Fruit fly (Drosophila melanogaster) whole organism, embryonic: Measurements from ENCODE around the gene lectin-21Ca.

Experiments used
- CG15601 ChIP-seq: fragments of 200-800 bp; sonication (Bioruptor generic); optimal IDR thresholded peaks from 3 replicates; lab custom pipeline; 2019; ENCODE audit warnings: missing biosample characterization, mild to moderate bottlenecking, missing genetic modification characterization, moderate library complexity
- CG6854 ChIP-seq: fragments of 200-800 bp; sonication (Bioruptor generic); optimal IDR thresholded peaks from 3 replicates; lab custom pipeline; 2017; ENCODE audit warnings: missing biosample characterization, mild to moderate bottlenecking, missing genetic modification characterization
- CG7271 ChIP-seq: fragments of 200-800 bp; sonication (Bioruptor generic); optimal IDR thresholded peaks from 2 replicates; lab custom pipeline; 2018; ENCODE audit warnings: missing biosample characterization, mild to moderate bottlenecking, missing genetic modification characterization, moderate library complexity
- Kr ChIP-seq: fragments of 200-800 bp; sonication (Bioruptor generic); optimal IDR thresholded peaks from 2 replicates; lab custom pipeline; 2017; ENCODE audit warnings: missing biosample characterization, mild to moderate bottlenecking, missing genetic modification characterization
- Tbp ChIP-seq: fragments of >200 bp; optimal IDR thresholded peaks from 2 replicates; lab custom pipeline; 2018; ENCODE audit warnings: missing biosample characterization, missing genetic modification characterization
- dmrt11E ChIP-seq: fragments of 200-800 bp; sonication (Bioruptor generic); optimal IDR thresholded peaks from 3 replicates; lab custom pipeline; 2018; ENCODE audit warnings: missing biosample characterization, mild to moderate bottlenecking, missing genetic modification characterization, moderate library complexity

DNA sequence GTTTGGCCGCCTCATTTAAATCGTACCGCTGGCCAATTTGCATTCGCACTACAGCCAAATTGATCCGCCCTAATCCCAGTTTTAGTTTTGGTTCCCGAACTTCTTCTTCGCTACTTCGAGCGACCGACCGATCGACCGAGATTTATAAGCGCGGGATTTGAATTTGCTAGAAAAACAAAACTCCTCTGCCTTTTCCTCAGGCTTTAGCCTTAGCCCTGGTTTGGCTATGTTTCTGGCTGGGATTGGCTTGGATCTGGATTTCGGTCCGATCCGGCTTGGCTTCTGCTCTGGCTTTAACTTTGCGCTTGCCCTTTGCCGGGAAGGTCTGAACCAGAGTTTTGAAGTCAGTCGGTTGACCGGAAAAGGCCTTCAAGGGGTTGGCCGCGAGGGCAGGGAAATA, 22.6 kb upstream of the lectin-21Ca start:
- TF ChIP-seq dmrt11E (tag; lab: Kevin White, UChicago), result no peak
- TF ChIP-seq CG6854, result no peak
- TF ChIP-seq Kr (GFP tag; lab: Kevin White, UChicago), result no peak
- TF ChIP-seq CG7271 (tag; lab: Kevin White, UChicago), result no peak
- TF ChIP-seq CG15601 (tag; lab: Kevin White, UChicago), result no peak
- TF ChIP-seq Tbp (GFP tag; lab: Kevin White, UChicago), result no peak
